Fruit fly (Drosophila melanogaster) whole organism, embryonic: ENCODE measurements around the gene CG13137.

Experiments
- CG11456 ChIP-seq: fragments of 200-800 bp; sonication (Bioruptor generic); IDR thresholded peaks from 3 replicates; pipeline ENCODE4 v1.3.6; 2022; ENCODE audit warnings: missing biosample characterization, missing genetic modification characterization
- CG11723 ChIP-seq: fragments of 200-800 bp; sonication (Bioruptor generic); optimal IDR thresholded peaks from 2 replicates; lab custom pipeline; 2017; ENCODE audit warnings: missing biosample characterization, mild to moderate bottlenecking, missing genetic modification characterization
- CG13775 ChIP-seq: fragments of 200-800 bp; sonication (Bioruptor generic); optimal IDR thresholded peaks from 3 replicates; lab custom pipeline; 2017; ENCODE audit warnings: missing biosample characterization, mild to moderate bottlenecking, missing genetic modification characterization
- CG14710 ChIP-seq: fragments of 200-800 bp; sonication (Bioruptor generic); optimal IDR thresholded peaks from 3 replicates; lab custom pipeline; 2019; ENCODE audit warnings: missing biosample characterization, mild to moderate bottlenecking, missing genetic modification characterization, moderate library complexity
- CG15696 ChIP-seq: fragments of 200-800 bp; sonication (Bioruptor generic); optimal IDR thresholded peaks from 2 replicates; lab custom pipeline; 2019; ENCODE audit warnings: missing biosample characterization, mild to moderate bottlenecking, missing genetic modification characterization, moderate library complexity
- CG16779 ChIP-seq: fragments of 200-800 bp; sonication (Bioruptor generic); IDR thresholded peaks from 2 replicates; pipeline ENCODE4 v1.3.6; 2022; ENCODE audit warnings: missing biosample characterization, missing genetic modification characterization
- CG2129 ChIP-seq: fragments of 200-800 bp; sonication (Bioruptor generic); IDR thresholded peaks from 2 replicates; pipeline ENCODE4 v1.3.6; 2022; ENCODE audit warnings: missing biosample characterization, missing genetic modification characterization; ENCODE audit not compliant: partially characterized antibody
- CG32772 ChIP-seq: fragments of 200-800 bp; sonication (Bioruptor generic); IDR thresholded peaks from 2 replicates; pipeline ENCODE4 v1.3.6; 2022; ENCODE audit warnings: missing biosample characterization, missing genetic modification characterization
- CG34224 ChIP-seq: fragments of 200-800 bp; sonication (Bioruptor generic); IDR thresholded peaks from 3 replicates; pipeline ENCODE4 v1.3.6; 2022; ENCODE audit warnings: missing biosample characterization, missing genetic modification characterization; ENCODE audit not compliant: partially characterized antibody
- CG34422 ChIP-seq: fragments of 200-800 bp; sonication (Bioruptor generic); IDR thresholded peaks from 3 replicates; pipeline ENCODE4 v1.3.6; 2022; ENCODE audit warnings: missing biosample characterization, missing genetic modification characterization
- CG6813 ChIP-seq: fragments of 200-800 bp; sonication (Bioruptor generic); optimal IDR thresholded peaks from 2 replicates; lab custom pipeline; 2017; ENCODE audit warnings: missing biosample characterization, missing genetic modification characterization, mild to moderate bottlenecking, moderate library complexity, missing genetic modification reagents
- CG7928 ChIP-seq: fragments of 200-800 bp; sonication (Bioruptor generic); optimal IDR thresholded peaks from 2 replicates; lab custom pipeline; 2017; ENCODE audit warnings: missing biosample characterization, mild to moderate bottlenecking, missing genetic modification characterization
- CG9437 ChIP-seq: fragments of 200-800 bp; sonication (Bioruptor generic); optimal IDR thresholded peaks from 2 replicates; lab custom pipeline; 2018; ENCODE audit warnings: missing biosample characterization, mild to moderate bottlenecking, missing genetic modification characterization
- Dbx ChIP-seq: fragments of 200-800 bp; sonication (Bioruptor generic); IDR thresholded peaks from 3 replicates; pipeline ENCODE4 v1.3.6; 2022; ENCODE audit warnings: missing biosample characterization, missing genetic modification characterization
- Dip3 ChIP-seq: fragments of 200-800 bp; sonication (Bioruptor generic); optimal IDR thresholded peaks from 3 replicates; lab custom pipeline; 2016; ENCODE audit warnings: missing biosample characterization, missing genetic modification characterization
- Dp ChIP-seq: fragments of 200-800 bp; sonication (Bioruptor generic); optimal IDR thresholded peaks from 2 replicates; lab custom pipeline; 2018; ENCODE audit warnings: missing biosample characterization, mild to moderate bottlenecking, missing genetic modification characterization, moderate library complexity
- Drgx ChIP-seq: fragments of 200-800 bp; sonication (Bioruptor generic); IDR thresholded peaks from 2 replicates; pipeline ENCODE4 v1.3.6; 2022; ENCODE audit warnings: missing biosample characterization, missing genetic modification characterization
- E2f2 ChIP-seq: fragments of 200-800 bp; sonication (Bioruptor generic); IDR thresholded peaks from 2 replicates; pipeline ENCODE4 v1.3.6; 2022; ENCODE audit warnings: missing biosample characterization, missing genetic modification characterization
- MBD-R2 ChIP-seq: fragments of 200-800 bp; sonication (Bioruptor generic); IDR thresholded peaks from 2 replicates; pipeline ENCODE4 v1.3.6; 2022; ENCODE audit warnings: missing biosample characterization, missing genetic modification characterization
- MESR4 ChIP-seq: fragments of 200-800 bp; sonication (Bioruptor generic); optimal IDR thresholded peaks from 2 replicates; lab custom pipeline; 2018; ENCODE audit warnings: missing biosample characterization, mild to moderate bottlenecking, missing genetic modification characterization, moderate library complexity
- Nf-YA ChIP-seq: fragments of 200-800 bp; sonication (Bioruptor generic); IDR thresholded peaks from 2 replicates; pipeline ENCODE4 v1.3.6; 2022; ENCODE audit warnings: missing biosample characterization, missing genetic modification characterization
- Pdp1 ChIP-seq, 2 experiments: fragments of 200-800 bp; sonication (Bioruptor generic); optimal IDR thresholded peaks; 3 replicates each; lab custom pipeline; 2016; ENCODE audit warnings: missing biosample characterization in 2 of 2, missing genetic modification characterization in 2 of 2, mild to moderate bottlenecking in 1 of 2, moderate library complexity in 1 of 2
- Usf ChIP-seq: fragments of 200-800 bp; sonication (Bioruptor generic); optimal IDR thresholded peaks from 2 replicates; lab custom pipeline; 2017; ENCODE audit warnings: missing genotype, missing biosample characterization, missing genetic modification characterization
- cato ChIP-seq: fragments of 200-800 bp; sonication (Bioruptor generic); optimal IDR thresholded peaks from 2 replicates; lab custom pipeline; 2016; ENCODE audit warnings: missing biosample characterization, missing genetic modification characterization, borderline replicate concordance
- chinmo ChIP-seq: fragments of 200-800 bp; sonication (Bioruptor generic); IDR thresholded peaks from 4 replicates; pipeline ENCODE4 v1.3.6; 2022; ENCODE audit warnings: missing biosample characterization, missing genetic modification characterization; ENCODE audit not compliant: partially characterized antibody
- crp ChIP-seq, 2 experiments: fragments of 200-800 bp; sonication (Bioruptor generic); optimal IDR thresholded peaks; 2 replicates in 1 of 2; 3 replicates in 1 of 2; lab custom pipeline; 2017; ENCODE audit warnings: missing biosample characterization in 2 of 2, missing genetic modification characterization in 2 of 2, mild to moderate bottlenecking in 1 of 2, moderate library complexity in 1 of 2
- gfzf ChIP-seq: fragments of 200-800 bp; sonication (Bioruptor generic); optimal IDR thresholded peaks from 2 replicates; lab custom pipeline; 2016; ENCODE audit warnings: missing biosample characterization, mild to moderate bottlenecking, missing genetic modification characterization, moderate library complexity
- gsb ChIP-seq: fragments of 200-800 bp; sonication (Bioruptor generic); IDR thresholded peaks from 2 replicates; pipeline ENCODE4 v1.3.6; 2022; ENCODE audit warnings: missing biosample characterization, missing genetic modification characterization
- hb ChIP-seq: fragments of 200-800 bp; sonication (Bioruptor generic); IDR thresholded peaks from 3 replicates; pipeline ENCODE4 v1.3.6; 2022; ENCODE audit warnings: missing biosample characterization, missing genetic modification characterization; ENCODE audit not compliant: partially characterized antibody
- kah ChIP-seq: fragments of 200-800 bp; sonication (Bioruptor generic); optimal IDR thresholded peaks from 2 replicates; lab custom pipeline; 2018; ENCODE audit warnings: missing biosample characterization, mild to moderate bottlenecking, missing genetic modification characterization
- lab ChIP-seq: fragments of 200-800 bp; sonication (Bioruptor generic); optimal IDR thresholded peaks from 3 replicates; lab custom pipeline; 2017; ENCODE audit warnings: missing biosample characterization, missing genetic modification characterization, mild to moderate bottlenecking, moderate library complexity, missing genetic modification reagents
- lbe ChIP-seq: fragments of 200-800 bp; sonication (Bioruptor generic); optimal IDR thresholded peaks from 2 replicates; lab custom pipeline; 2016; ENCODE audit warnings: missing biosample characterization, mild to moderate bottlenecking, missing genetic modification characterization
- nom ChIP-seq: fragments of 200-800 bp; sonication (Bioruptor generic); optimal IDR thresholded peaks from 2 replicates; lab custom pipeline; 2017; ENCODE audit warnings: missing biosample characterization, missing genetic modification characterization, mild to moderate bottlenecking, moderate library complexity, missing genetic modification reagents
- oc ChIP-seq: fragments of 200-800 bp; sonication (Bioruptor generic); optimal IDR thresholded peaks from 2 replicates; lab custom pipeline; 2018; ENCODE audit warnings: missing biosample characterization, mild to moderate bottlenecking, missing genetic modification characterization, moderate library complexity
- pnt ChIP-seq: fragments of 200-800 bp; sonication (Bioruptor generic); optimal IDR thresholded peaks from 3 replicates; lab custom pipeline; 2016; ENCODE audit warnings: missing biosample characterization, missing genetic modification characterization
- scrt ChIP-seq: fragments of 200-800 bp; sonication (Bioruptor generic); optimal IDR thresholded peaks from 2 replicates; lab custom pipeline; 2018; ENCODE audit warnings: missing biosample characterization, mild to moderate bottlenecking, missing genetic modification characterization, moderate library complexity
- sd ChIP-seq: fragments of 200-800 bp; sonication (Bioruptor generic); optimal IDR thresholded peaks from 3 replicates; lab custom pipeline; 2018; ENCODE audit warnings: missing biosample characterization, mild to moderate bottlenecking, missing genetic modification characterization, moderate library complexity
- seq ChIP-seq: fragments of 200-800 bp; sonication (Bioruptor generic); IDR thresholded peaks from 2 replicates; pipeline ENCODE4 v1.3.6; 2022; ENCODE audit warnings: missing biosample characterization, missing genetic modification characterization
- sna ChIP-seq: fragments of 200-800 bp; sonication (Bioruptor generic); IDR thresholded peaks from 2 replicates; pipeline ENCODE4 v1.3.6; 2022; ENCODE audit warnings: missing biosample characterization, missing genetic modification characterization; ENCODE audit not compliant: partially characterized antibody
- stwl ChIP-seq: fragments of 200-800 bp; sonication (Bioruptor generic); optimal IDR thresholded peaks from 3 replicates; lab custom pipeline; 2018; ENCODE audit warnings: missing biosample characterization, mild to moderate bottlenecking, missing genetic modification characterization, moderate library complexity
- tap ChIP-seq: fragments of 200-800 bp; optimal IDR thresholded peaks from 3 replicates; lab custom pipeline; 2019; ENCODE audit warnings: missing biosample characterization, mild to moderate bottlenecking, missing genetic modification characterization, moderate library complexity
- trem ChIP-seq: fragments of 200-800 bp; optimal IDR thresholded peaks from 3 replicates; lab custom pipeline; 2019; ENCODE audit warnings: missing biosample characterization, mild to moderate bottlenecking, missing genetic modification characterization, moderate library complexity
- wek ChIP-seq: fragments of 200-800 bp; sonication (Bioruptor generic); optimal IDR thresholded peaks from 3 replicates; lab custom pipeline; 2018; ENCODE audit warnings: missing biosample characterization, mild to moderate bottlenecking, missing genetic modification characterization, moderate library complexity

The CG13137 gene

DNA sequence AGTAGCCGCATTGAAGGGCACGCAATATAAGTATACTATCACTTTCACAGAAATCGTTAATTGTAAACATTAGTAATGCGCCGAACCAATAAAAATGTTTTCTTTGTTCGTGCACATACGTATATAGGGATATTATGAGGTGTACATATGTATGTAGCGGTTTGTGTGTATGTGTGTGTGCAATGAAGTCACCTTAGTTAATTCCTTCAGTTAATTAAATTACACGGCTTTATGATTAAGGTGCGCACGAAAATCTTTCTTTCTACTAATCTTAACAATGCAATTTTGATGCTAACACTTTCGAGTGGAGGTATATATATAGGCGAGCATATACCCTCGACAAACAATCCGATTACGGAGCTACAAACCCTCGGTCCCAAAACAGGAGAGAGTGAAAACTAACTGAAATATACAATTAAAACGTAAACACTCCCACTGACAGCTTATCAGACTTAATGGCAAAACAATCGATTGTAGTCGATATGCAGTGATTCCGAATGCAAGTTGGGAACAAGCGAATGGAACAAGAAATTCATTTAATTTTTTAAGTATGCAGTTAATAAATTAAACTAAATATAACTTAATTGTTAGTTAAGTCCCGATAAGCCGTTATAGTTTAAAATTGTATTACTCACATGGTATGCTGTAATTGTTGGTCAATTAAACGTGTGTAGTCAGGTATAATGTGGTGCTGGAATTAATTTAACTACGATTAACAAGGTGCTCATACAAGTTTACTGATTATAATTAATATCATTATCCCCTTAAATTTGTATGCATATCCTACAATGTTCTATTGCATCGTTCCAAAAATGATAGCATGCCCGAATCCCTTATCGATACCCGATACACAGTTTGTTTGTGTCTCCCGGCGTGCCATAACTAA lies 48.2 kb downstream of the CG13137 start, which contains the start of the genes Npc1a and Prosalpha6 (continued):
- TF ChIP-seq CG2129: no peak
- peak; percentile 28 for TF ChIP-seq CG13775 (GFP tag; lab: Kevin White, UChicago)
- TF ChIP-seq CG15696 (tag; lab: Kevin White, UChicago): no peak
- peak; percentile 72 for TF ChIP-seq CG9437 (GFP tag; lab: Kevin White, UChicago)
- peak; percentile 34 for TF ChIP-seq stwl (tag; lab: Kevin White, UChicago)

DNA sequence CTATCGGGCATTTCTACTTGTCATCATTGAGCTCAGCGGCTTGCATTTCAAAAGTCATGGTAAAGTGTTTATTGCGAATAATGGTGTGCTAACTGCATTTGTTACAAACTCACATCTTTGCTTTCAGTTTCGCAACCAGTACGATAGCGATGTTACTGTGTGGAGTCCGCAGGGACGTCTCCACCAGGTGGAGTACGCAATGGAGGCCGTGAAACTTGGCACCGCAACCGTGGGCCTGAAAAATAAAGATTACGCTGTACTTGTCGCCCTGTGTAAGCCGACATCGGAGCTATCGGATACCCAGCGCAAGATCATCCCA lies 48.8 kb downstream of the CG13137 start:
- 0 out of 2 replicates have a peak, but pooled peaks have one; percentile 3 for TF ChIP-seq sna
- no peak for TF ChIP-seq CG32772 (GFP tag; lab: Robert Waterston, UW)
- TF ChIP-seq gsb (GFP tag; lab: Robert Waterston, UW): no peak
- TF ChIP-seq CG34422 (GFP tag; lab: Robert Waterston, UW): 0 out of 3 replicates have a peak, but pooled peaks have one; percentile 46
- TF ChIP-seq nom (GFP tag; lab: Kevin White, UChicago): peak; percentile 5
- TF ChIP-seq E2f2 (GFP tag; lab: Robert Waterston, UW): peak; percentile 25; the same call in 1 of the 2 replicates
- TF ChIP-seq CG34224 (GFP tag; lab: Robert Waterston, UW): peak; percentile 43; the same call in 2 of the 3 replicates
- no peak for TF ChIP-seq CG16779 (GFP tag; lab: Robert Waterston, UW)
- peak; percentile 71 for TF ChIP-seq MBD-R2 (GFP tag; lab: Robert Waterston, UW)
- TF ChIP-seq MESR4 (GFP tag; lab: Kevin White, UChicago): peak; percentile 58
- TF ChIP-seq oc (tag; lab: Kevin White, UChicago): no peak
- no peak for TF ChIP-seq lab (GFP tag; lab: Kevin White, UChicago)
- peak; percentile 55 for TF ChIP-seq CG11723 (GFP tag; lab: Kevin White, UChicago)
- peak; percentile 6; the same call in 2 of the 3 replicates for TF ChIP-seq hb
- TF ChIP-seq tap: no peak
- no peak for TF ChIP-seq Dbx (GFP tag; lab: Robert Waterston, UW)
- no peak for TF ChIP-seq cato (GFP tag; lab: Kevin White, UChicago)
- TF ChIP-seq chinmo (GFP tag; lab: Robert Waterston, UW): 0 out of 4 replicates have a peak, but pooled peaks have one; percentile 36
- peak; percentile 15; the same call in 1 of the 2 replicates for TF ChIP-seq CG2129

DNA sequence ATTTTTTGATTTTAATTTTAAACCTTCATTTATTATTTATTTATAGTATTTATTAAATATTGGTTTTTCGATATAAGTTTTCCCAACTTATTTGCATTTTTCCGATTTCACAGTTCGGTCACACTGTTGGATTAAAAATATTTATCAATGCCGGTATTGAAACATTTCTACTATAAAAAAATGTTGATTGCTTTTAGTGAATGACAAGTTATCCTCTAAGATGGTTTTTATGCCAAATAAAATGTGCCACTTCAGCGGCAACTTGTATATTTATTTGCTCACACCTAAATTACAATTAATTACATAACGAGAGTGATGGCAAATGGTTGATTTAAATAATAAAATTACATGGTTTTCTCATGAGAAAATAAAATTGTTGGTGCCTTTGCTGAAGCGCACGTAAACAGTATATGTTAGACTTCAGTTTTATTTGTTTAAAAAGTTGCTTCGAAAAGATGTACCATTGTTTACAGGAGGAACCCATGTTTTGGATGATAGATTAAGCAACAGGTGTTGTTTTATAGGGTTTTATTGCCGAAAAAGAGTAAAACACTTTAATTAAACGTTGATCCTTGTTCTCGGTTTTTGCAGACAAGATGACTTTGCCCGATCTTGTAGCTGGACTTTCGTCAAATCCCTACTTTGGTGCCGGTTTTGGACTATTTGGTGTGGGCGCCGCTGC lies 50.2 kb downstream of the CG13137 start, which contains the start of gene Bcs1:
Bcs1 (plus strand) TSS at position 108 of the 682 bp plus-strand sequence.
- TF ChIP-seq kah (peak; percentile 91), stwl (tag; lab: Kevin White, UChicago) (peak; percentile 24), lbe (GFP tag; lab: Kevin White, UChicago) (peak; percentile 62), MESR4 (GFP tag; lab: Kevin White, UChicago) (peak; percentile 13), Nf-YA (GFP tag; lab: Robert Waterston, UW) (no peak), CG14710 (peak; percentile 15), Pdp1 (GFP tag; optimal IDR thresholded peaks at IDR 0.05; lab: Kevin White, UChicago) (peak in 1 of 2 experiments; percentile 95), gfzf (GFP tag; lab: Kevin White, UChicago) (peak; percentile 57), Dp (peak; percentile 26), Usf (GFP tag; lab: Kevin White, UChicago) (no peak), sd (tag; lab: Kevin White, UChicago) (peak; percentile 27), seq (no peak), trem (tag; lab: Kevin White, UChicago) (peak; percentile 48), wek (GFP tag; lab: Kevin White, UChicago) (no peak), CG11456 (GFP tag; lab: Robert Waterston, UW) (no peak), Drgx (GFP tag; lab: Robert Waterston, UW) (no peak), Dip3 (GFP tag; lab: Kevin White, UChicago) (no peak), scrt (peak; percentile 15), CG6813 (GFP tag; lab: Kevin White, UChicago) (no peak), pnt (GFP tag; lab: Kevin White, UChicago) (no peak), crp (GFP tag; optimal IDR thresholded peaks at IDR 0.05; lab: Kevin White, UChicago) (no peak), CG7928 (no peak)
